Worm (Caenorhabditis elegans): ENCODE results near the gene pus-1.

- TF ChIP-seq dao-5 (tag; optimal IDR thresholded peaks at IDR 0.05) = no peak
- TF ChIP-seq him-1 (tag; optimal IDR thresholded peaks at IDR 0.05) = no peak
- TF ChIP-seq W03F9.2 (tag; optimal IDR thresholded peaks at IDR 0.05) = no peak
Measured at ce11 chrV:16784806-16785205, 9.9 kb downstream of the pus-1 start.
